Worm (Caenorhabditis elegans) whole organism, L3 larva: Measurements from ENCODE around the gene xpd-1.

Experiments used
- R02D3.7 ChIP-seq: fragments of 150-350 bp; optimal IDR thresholded peaks from 2 replicates; lab custom pipeline; 2014; ENCODE audit warnings: missing biosample characterization, missing genetic modification characterization
- ceh-9 ChIP-seq: sonication (generic microtip); optimal IDR thresholded peaks from 2 replicates; lab custom pipeline; 2018; ENCODE audit warnings: missing biosample characterization, missing genetic modification characterization
- elt-1 ChIP-seq: fragments of 150-350 bp; optimal IDR thresholded peaks from 2 replicates; lab custom pipeline; 2014; ENCODE audit warnings: missing biosample characterization, missing genetic modification characterization
- nhr-76 ChIP-seq: fragments of 150-350 bp; sonication (generic microtip); optimal IDR thresholded peaks from 5 replicates; lab custom pipeline; 2014; ENCODE audit warnings: missing biosample characterization, missing genetic modification characterization
- nhr-77 ChIP-seq: fragments of 150-350 bp; optimal IDR thresholded peaks from 2 replicates; lab custom pipeline; 2014; ENCODE audit warnings: missing biosample characterization, missing genetic modification characterization
- pha-4 ChIP-seq: fragments of 150-350 bp; optimal IDR thresholded peaks from 2 replicates; lab custom pipeline; 2014; ENCODE audit warnings: missing biosample characterization, missing genetic modification reagents, missing genetic modification characterization

DNA sequence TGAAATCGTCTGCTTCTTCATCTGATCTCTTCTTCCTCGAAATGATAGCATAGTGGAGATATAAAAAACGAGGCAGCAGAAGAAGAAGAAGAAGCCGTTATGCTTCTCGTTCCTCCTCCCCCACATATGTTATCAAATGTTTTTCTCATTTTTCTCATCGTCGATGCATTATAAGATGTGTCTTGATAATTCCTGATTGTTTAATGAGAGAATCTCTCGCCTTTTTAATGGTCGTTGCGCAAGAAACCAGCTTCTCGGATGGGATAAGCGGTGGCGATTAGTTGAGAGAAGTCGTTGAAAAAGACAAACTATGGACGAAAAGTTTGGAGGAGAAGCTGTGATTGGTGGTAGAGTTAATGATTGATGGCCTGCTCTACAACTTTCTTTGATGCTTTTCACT, 29.6 kb downstream of the xpd-1 start, which contains the start of gene Y50D7A.13:
- TF ChIP-seq elt-1 (tag; lab: Kevin White, UChicago): no peak
- no peak for TF ChIP-seq nhr-76
- TF ChIP-seq pha-4: no peak
- no peak for TF ChIP-seq nhr-77
- no peak for TF ChIP-seq R02D3.7 (tag; lab: Kevin White, UChicago)
- TF ChIP-seq ceh-9 (tag; lab: Kevin White, UChicago): no peak
